Fruit fly (Drosophila melanogaster): ENCODE results near the gene CG1907.

CG1907 gene

DNA sequence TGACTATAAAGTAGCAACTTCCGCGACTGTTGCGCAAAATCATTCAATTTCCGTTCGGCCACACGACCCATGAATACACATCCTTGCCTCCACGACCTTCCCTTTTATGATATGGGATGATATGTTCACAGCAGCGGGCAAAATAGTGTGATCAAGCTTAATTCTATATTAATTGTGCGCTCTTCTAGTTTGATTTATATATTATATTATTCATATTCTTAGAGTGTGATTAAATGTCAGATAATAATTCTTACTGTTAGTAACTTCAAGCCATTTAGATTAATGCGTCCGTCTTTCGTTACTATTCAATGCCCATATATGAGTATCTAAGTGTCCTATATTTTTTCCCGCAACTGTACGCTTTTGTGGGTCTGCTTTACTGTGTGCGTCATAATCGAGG is 37.4 kb upstream of the CG1907 start:
- TF ChIP-seq gl (tag; optimal IDR thresholded peaks at IDR 0.05) (no peak), CG13204 (GFP tag; optimal IDR thresholded peaks at IDR 0.05) (no peak), CG14655 (GFP tag; optimal IDR thresholded peaks at IDR 0.05) (no peak), CG8159 (tag; optimal IDR thresholded peaks at IDR 0.05) (peak; percentile 39), CG15710 (tag; optimal IDR thresholded peaks at IDR 0.05) (peak; percentile 19)

DNA sequence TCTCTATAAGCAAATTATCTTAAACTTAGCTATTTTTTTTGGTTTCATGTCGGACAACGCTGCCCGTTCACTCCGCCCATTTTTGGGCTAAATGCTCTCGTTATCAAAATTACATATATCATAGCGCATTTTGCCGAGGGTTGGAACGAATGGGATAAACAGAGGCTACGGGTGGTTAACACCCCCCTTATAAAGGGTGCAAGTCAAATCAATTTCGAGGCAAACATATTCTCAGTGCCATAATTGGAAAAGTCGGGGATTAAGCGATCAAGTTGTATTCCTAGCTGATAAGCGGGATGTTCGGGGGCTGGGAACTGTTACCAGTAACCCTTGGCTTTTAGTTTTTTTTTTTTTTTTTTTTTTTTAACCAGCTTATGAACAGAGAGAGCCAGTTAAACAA is 35.6 kb upstream of the CG1907 start:
- TF ChIP-seq CG15710 (tag; optimal IDR thresholded peaks at IDR 0.05) = no peak
- TF ChIP-seq Pif1B (GFP tag; optimal IDR thresholded peaks at IDR 0.05) = no peak
- no peak for TF ChIP-seq gl (tag; optimal IDR thresholded peaks at IDR 0.05)
- no peak for TF ChIP-seq CG8159 (tag; optimal IDR thresholded peaks at IDR 0.05)
- TF ChIP-seq CG13204 (GFP tag; optimal IDR thresholded peaks at IDR 0.05) = no peak
- no peak for TF ChIP-seq CG8301 (tag; optimal IDR thresholded peaks at IDR 0.05)
- no peak for TF ChIP-seq CG17806 (tag; optimal IDR thresholded peaks at IDR 0.05)
- TF ChIP-seq Pif1A (GFP tag; optimal IDR thresholded peaks at IDR 0.05) = no peak

DNA sequence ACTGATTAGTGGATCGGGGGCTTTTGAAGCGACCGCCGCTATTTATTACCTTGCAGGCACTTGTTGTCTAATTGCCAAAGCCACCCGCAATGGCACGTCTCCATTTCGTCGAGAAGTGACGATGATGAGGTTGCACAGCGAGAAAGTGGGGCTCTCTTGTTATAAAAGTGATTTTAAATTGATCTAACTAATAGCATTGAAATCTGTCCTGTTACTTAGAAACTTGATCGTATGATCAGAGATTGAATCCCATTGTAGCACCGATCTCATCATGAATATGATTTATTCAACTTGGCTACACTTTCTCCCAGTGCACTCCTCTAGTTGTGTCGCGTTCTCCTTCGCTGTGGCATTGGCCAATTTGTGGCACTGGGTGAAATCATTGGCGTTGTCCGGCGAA is 34.6 kb upstream of the CG1907 start:
- TF ChIP-seq CG9948 (tag; optimal IDR thresholded peaks at IDR 0.05) = no peak
- no peak for TF ChIP-seq CG17806 (tag; optimal IDR thresholded peaks at IDR 0.05)
- TF ChIP-seq CG14655 (GFP tag; optimal IDR thresholded peaks at IDR 0.05) = no peak
- no peak for TF ChIP-seq CG10348 (GFP tag; IDR thresholded peaks at IDR 0.05)
- TF ChIP-seq CG32121 (GFP tag; IDR thresholded peaks at IDR 0.05) = no peak
- TF ChIP-seq D1 (tag; optimal IDR thresholded peaks at IDR 0.05) = no peak
- no peak for TF ChIP-seq CG8159 (tag; optimal IDR thresholded peaks at IDR 0.05)
- no peak for TF ChIP-seq CG15710 (tag; optimal IDR thresholded peaks at IDR 0.05)
- TF ChIP-seq rn (GFP tag; IDR thresholded peaks at IDR 0.05) = no peak
- TF ChIP-seq gl (tag; optimal IDR thresholded peaks at IDR 0.05) = no peak
- TF ChIP-seq CG13204 (GFP tag; optimal IDR thresholded peaks at IDR 0.05) = no peak
- 0 out of 3 replicates have a peak, but pooled peaks have one; percentile 44 for TF ChIP-seq fd96Ca (GFP tag; IDR thresholded peaks at IDR 0.05)
- 0 out of 3 replicates have a peak, but pooled peaks have one; percentile 15 for TF ChIP-seq CG4496 (GFP tag; IDR thresholded peaks at IDR 0.05)
- no peak for TF ChIP-seq Pif1B (GFP tag; optimal IDR thresholded peaks at IDR 0.05)
- TF ChIP-seq Ets98B (GFP tag; IDR thresholded peaks at IDR 0.05) = 0 out of 2 replicates have a peak, but pooled peaks have one; percentile 8
- no peak for TF ChIP-seq CG8301 (tag; optimal IDR thresholded peaks at IDR 0.05)
- TF ChIP-seq Snoo (tag; optimal IDR thresholded peaks at IDR 0.05) = no peak
- TF ChIP-seq Pif1A (GFP tag; optimal IDR thresholded peaks at IDR 0.05) = no peak
- no peak for TF ChIP-seq CG34367 (tag; optimal IDR thresholded peaks at IDR 0.05)
- no peak for TF ChIP-seq EcR (GFP tag; optimal IDR thresholded peaks at IDR 0.05)
- TF ChIP-seq CG12605 (GFP tag; IDR thresholded peaks at IDR 0.05) = no peak

DNA sequence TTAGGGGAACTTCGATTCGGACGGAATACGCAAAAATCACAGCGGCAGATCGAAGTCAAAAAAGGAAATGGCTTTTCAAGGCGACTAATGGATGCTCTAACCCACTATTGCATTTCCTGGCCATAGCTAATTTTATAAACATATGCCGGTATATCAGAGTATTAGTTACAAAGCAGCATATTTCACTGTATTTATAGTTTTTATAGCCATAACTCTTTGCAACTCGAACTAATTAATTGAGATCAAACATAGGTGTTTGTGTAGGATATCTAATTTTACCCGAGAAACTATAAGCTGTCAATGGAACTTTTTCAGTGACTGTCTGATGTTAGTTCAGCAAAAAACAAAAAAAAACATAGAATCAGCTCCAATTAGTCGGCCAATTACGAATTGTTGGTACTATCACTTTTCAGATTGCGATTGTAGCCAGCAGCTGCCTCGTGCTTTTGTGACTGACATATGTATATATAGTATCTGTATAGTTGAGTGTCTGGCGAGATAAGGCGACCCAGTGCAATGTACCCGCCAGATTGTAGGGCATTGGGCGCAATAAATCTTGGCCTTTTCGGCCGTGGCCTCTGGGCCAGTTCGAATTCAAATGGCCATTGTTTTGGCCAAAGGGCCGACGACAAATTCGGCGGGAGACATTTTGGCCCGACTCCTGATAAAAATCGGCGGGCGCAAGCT is 33.7 kb upstream of the CG1907 start:
- peak; percentile 38 for TF ChIP-seq EcR (GFP tag; optimal IDR thresholded peaks at IDR 0.05)
- no peak for TF ChIP-seq D1 (tag; optimal IDR thresholded peaks at IDR 0.05)

DNA sequence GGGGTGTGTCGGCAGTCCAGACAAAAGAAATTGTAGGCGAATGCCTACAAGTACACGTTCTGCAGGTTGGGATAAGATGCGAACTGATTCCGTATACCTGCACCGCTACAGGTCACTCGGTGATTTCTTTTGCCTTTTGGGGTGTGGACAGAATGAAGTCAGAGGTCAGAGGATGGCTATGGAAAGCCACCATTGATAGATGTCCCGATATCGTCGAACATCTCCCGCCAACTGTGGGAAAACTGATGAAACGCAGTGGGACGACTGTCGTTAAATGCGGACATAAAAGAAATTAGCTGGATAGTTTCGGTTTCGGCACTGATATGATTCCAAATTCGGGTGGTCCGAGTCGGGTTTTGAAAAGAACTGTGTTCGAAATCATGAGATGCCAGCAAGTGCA is 32.1 kb upstream of the CG1907 start:
- no peak for TF ChIP-seq EcR (GFP tag; optimal IDR thresholded peaks at IDR 0.05)

DNA sequence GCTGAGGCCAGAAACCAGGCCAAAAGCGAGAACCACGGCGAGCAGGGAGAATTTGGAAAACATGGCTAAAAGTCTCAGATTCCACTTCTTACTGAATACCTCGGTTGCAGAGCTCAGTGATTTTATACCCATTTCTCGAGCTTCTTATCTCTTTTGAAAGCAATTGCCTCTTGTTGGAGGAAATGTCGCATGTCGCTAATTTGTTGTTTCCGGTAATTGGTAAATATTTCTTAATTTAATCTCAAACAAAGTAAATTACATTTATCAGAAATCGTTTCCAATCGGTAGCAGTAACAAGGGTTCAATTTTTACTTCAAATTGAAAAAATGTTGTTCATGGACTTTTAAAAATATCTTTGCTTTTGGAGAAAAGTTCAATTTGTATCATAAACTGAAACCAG is 30.9 kb upstream of the CG1907 start, which contains the start of gene CG7567:
Gene CG7567, minus strand, starts transcription at position 101 of the 400 bp plus-strand sequence.
- TF ChIP-seq CG8159 (tag; optimal IDR thresholded peaks at IDR 0.05) (no peak), Ets98B (GFP tag; IDR thresholded peaks at IDR 0.05) (no peak), gl (tag; optimal IDR thresholded peaks at IDR 0.05) (no peak), CG14655 (GFP tag; optimal IDR thresholded peaks at IDR 0.05) (no peak)

DNA sequence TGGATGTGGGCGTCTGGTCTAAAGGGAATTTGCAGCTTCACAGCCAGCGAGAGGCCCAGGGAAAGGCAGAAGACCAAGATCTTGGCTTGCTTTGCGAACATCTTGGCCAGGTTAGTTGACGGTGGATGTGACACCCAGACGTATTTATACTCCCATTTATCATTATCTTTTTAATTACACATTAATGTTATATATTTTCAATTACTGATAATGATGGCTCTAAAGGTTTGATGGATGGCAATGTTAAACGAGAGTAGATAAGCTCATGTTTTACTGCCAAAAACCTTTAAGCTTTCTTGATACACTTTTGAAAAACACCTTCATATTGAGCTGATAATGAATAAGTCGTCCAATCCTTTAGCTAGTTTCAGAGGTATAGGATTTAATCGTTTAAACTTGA is 29.2 kb upstream of the CG1907 start, which contains the start of gene CG11470:
Gene CG11470, minus strand, starts transcription at position 101 of the 400 bp plus-strand sequence.
- TF ChIP-seq CG8159 (tag; optimal IDR thresholded peaks at IDR 0.05) = no peak
- TF ChIP-seq rn (GFP tag; IDR thresholded peaks at IDR 0.05) = no peak

DNA sequence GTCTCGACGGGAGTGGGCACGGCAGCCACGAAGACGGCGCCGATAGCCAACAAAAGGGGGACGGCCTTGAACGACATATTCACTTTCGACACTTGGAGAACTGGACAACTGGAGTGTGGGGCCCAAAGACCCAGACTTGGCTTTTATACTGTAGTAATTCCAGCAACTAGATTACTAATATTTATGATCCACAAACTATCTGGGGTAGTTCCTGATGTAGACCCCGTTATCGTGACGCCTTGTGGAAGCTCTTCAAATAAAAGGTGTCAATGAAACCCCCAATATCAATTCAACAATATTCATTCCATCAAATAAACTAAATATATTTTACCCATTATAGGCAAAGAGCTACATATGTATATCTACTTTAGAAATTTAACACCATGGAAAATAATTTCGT is 28.1 kb upstream of the CG1907 start, which contains the start of gene CG31041:
Gene CG31041, minus strand, starts transcription at position 101 of the 400 bp plus-strand sequence.
- no peak for TF ChIP-seq CG8159 (tag; optimal IDR thresholded peaks at IDR 0.05)
- no peak for TF ChIP-seq CG9948 (tag; optimal IDR thresholded peaks at IDR 0.05)
- TF ChIP-seq Ets98B (GFP tag; IDR thresholded peaks at IDR 0.05) = no peak
- TF ChIP-seq CG10348 (GFP tag; IDR thresholded peaks at IDR 0.05) = no peak

All from whole organism, pupa.